Worm (Caenorhabditis elegans): Measurements from ENCODE around the gene F33D4.6.

Gene F33D4.6

ce11 chrIV:7712252-7712651, 5.6 kb downstream of the F33D4.6 start (continued):
- TF ChIP-seq fos-1 (tag; optimal IDR thresholded peaks at IDR 0.05) (no peak), aha-1 (tag) (peak; percentile 93)

- TF ChIP-seq gei-8 (GFP tag; optimal IDR thresholded peaks at IDR 0.05) (no peak), ZK546.5 (tag; optimal IDR thresholded peaks at IDR 0.05) (no peak), sdz-12 (GFP tag; optimal IDR thresholded peaks at IDR 0.05) (no peak), ctbp-1 (GFP tag; IDR thresholded peaks at IDR 0.05) (no peak), lim-7 (GFP tag; IDR thresholded peaks at IDR 0.05) (no peak), lin-13 (GFP tag; optimal IDR thresholded peaks at IDR 0.05) (no peak), attf-4 (tag; optimal IDR thresholded peaks at IDR 0.05) (no peak), nhr-10 (tag; optimal IDR thresholded peaks at IDR 0.05) (no peak), nhr-77 (tag; optimal IDR thresholded peaks at IDR 0.05) (peak; percentile 63), aly-2 (tag; optimal IDR thresholded peaks at IDR 0.05) (no peak), nhr-25 (tag; optimal IDR thresholded peaks at IDR 0.05; ENCODE audit: borderline replicate concordance, insufficient read depth) (no peak), nhr-42 (GFP tag; IDR thresholded peaks at IDR 0.05) (no peak), mdt-29 (GFP tag; IDR thresholded peaks at IDR 0.05) (no peak), lin-29 (GFP tag; IDR thresholded peaks at IDR 0.05) (no peak), tra-1 (GFP tag; IDR thresholded peaks at IDR 0.05) (peak; percentile 58; the same call in 1 of the 2 replicates), hlh-11 (tag; optimal IDR thresholded peaks at IDR 0.05) (peak; percentile 87), vab-7 (GFP tag; IDR thresholded peaks at IDR 0.05) (no peak), hlh-30 (tag; optimal IDR thresholded peaks at IDR 0.05; ENCODE audit: insufficient read depth) (peak; percentile 23), mep-1 (tag; optimal IDR thresholded peaks at IDR 0.05) (peak; percentile 54), Y48G9A.11 (GFP tag; IDR thresholded peaks at IDR 0.05) (no peak), spr-3 (GFP tag; optimal IDR thresholded peaks at IDR 0.05) (no peak), nhr-11 (tag; optimal IDR thresholded peaks at IDR 0.05) (no peak), zfp-2 (tag; optimal IDR thresholded peaks at IDR 0.05) (no peak), snpc-4 (tag; optimal IDR thresholded peaks at IDR 0.05) (no peak), ceh-20 (GFP tag; IDR thresholded peaks at IDR 0.05) (no peak), jun-1 (tag; optimal IDR thresholded peaks at IDR 0.05) (no peak), nhr-111 (GFP tag; optimal IDR thresholded peaks at IDR 0.05) (no peak), unc-62 (GFP tag; optimal IDR thresholded peaks at IDR 0.05 in 1 of 2) (no peak), unc-62 (tag; optimal IDR thresholded peaks at IDR 0.05) (no peak), ceh-28 (tag; optimal IDR thresholded peaks at IDR 0.05) (no peak), egl-27 (tag; optimal IDR thresholded peaks at IDR 0.05) (no peak), ZK337.2 (GFP tag; IDR thresholded peaks at IDR 0.05) (no peak), nhr-6 (tag; optimal IDR thresholded peaks at IDR 0.05) (peak; percentile 16), F10B5.3 (tag; optimal IDR thresholded peaks at IDR 0.05) (no peak), nhr-41 (GFP tag; IDR thresholded peaks at IDR 0.05) (no peak), mxl-2 (GFP tag; conservative IDR thresholded peaks at IDR 0.05) (no peak), ama-1 (optimal IDR thresholded peaks at IDR 0.05) (no peak), pqm-1 (tag; optimal IDR thresholded peaks at IDR 0.05) (peak; percentile 97), fkh-10 (GFP tag; optimal IDR thresholded peaks at IDR 0.05) (no peak), zip-11 (GFP tag; IDR thresholded peaks at IDR 0.05) (no peak), D1046.2 (GFP tag; IDR thresholded peaks at IDR 0.05) (no peak), ceh-32 (tag; optimal IDR thresholded peaks at IDR 0.05; ENCODE audit: poor library complexity) (no peak), hif-1 (tag; optimal IDR thresholded peaks at IDR 0.05) (no peak), ztf-7 (tag; optimal IDR thresholded peaks at IDR 0.05) (peak; percentile 2), ztf-11 (tag; optimal IDR thresholded peaks at IDR 0.05) (no peak), madf-5 (GFP tag; IDR thresholded peaks at IDR 0.05) (no peak), pha-4 (GFP tag; IDR thresholded peaks at IDR 0.05) (no peak), pha-4 (tag; optimal IDR thresholded peaks at IDR 0.05) (no peak), saeg-2 (GFP tag; IDR thresholded peaks at IDR 0.05) (0 out of 2 replicates have a peak, but pooled peaks have one; percentile 29)
Observed at ce11 chrIV:7710824-7711223, 7.0 kb downstream of the F33D4.6 start, which contains the start of gene nhr-8. TSS of gene nhr-8 (plus strand) at chrIV:7710983.
